Worm (Caenorhabditis elegans): ENCODE results near the gene F59B10.4.
"Not testable (repeated sequence)": the region's sequence is repeated elsewhere in the genome, so short reads cannot be mapped to it uniquely, and the experiment has no call there.

DNA sequence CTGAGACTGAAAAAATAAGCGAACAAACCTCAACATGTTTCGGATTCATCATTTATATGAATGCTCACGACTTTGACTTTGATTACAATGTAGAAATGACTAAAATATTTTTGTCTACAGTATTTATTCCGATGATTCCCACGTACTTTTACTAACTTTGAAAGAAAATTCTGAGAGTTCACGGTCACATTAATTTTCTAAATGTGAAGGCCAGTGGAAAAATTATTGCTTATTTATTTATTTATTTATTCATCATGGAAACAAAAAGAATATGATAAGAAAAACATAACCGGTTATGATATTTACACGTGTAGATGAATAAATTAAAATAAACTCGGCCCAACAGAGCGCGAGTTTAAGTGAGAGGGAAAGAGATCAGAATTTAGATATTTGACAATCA, 25.9 kb downstream of the F59B10.4 start, which contains the start of gene ZK666.8:
- TF ChIP-seq nhr-90 (tag; optimal IDR thresholded peaks at IDR 0.05; ENCODE audit: poor library complexity); nhr-76 (tag; optimal IDR thresholded peaks at IDR 0.05); nhr-19 (GFP tag; conservative IDR thresholded peaks at IDR 0.05); lin-14 (GFP tag; optimal IDR thresholded peaks at IDR 0.05); fos-1 (tag; optimal IDR thresholded peaks at IDR 0.05); zip-4 (GFP tag; optimal IDR thresholded peaks at IDR 0.05); snu-23 (GFP tag; optimal IDR thresholded peaks at IDR 0.05): not testable (repeated sequence)

Data from whole organism, L1 larva.